Worm (Caenorhabditis elegans): Measurements from ENCODE around the gene C08B6.8.

The C08B6.8 gene

DNA sequence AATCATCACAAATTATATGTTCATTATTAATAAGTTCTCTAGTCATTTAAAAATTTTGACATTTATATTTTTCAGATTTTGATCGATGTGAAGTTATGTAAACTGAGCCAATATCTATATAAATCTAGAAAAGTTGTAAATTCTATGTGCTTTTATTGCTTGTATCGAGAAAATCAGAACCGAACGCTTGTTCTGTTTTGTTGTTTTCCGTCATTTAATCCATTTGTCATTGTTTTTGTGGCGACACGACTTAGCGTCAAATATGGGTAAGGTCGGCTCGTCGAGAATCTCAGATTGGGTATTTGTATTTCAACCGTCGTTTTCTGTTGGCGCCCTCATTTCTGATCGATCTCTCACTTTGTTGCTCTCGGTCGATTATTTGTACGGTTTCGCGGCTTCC, 20.1 kb upstream of the C08B6.8 start, which contains the start of gene cht-5:
Gene cht-5, plus strand, starts transcription at position 301 of the 400 bp plus-strand sequence.
- no peak for TF ChIP-seq unc-62 (GFP tag; optimal IDR thresholded peaks at IDR 0.05)

DNA sequence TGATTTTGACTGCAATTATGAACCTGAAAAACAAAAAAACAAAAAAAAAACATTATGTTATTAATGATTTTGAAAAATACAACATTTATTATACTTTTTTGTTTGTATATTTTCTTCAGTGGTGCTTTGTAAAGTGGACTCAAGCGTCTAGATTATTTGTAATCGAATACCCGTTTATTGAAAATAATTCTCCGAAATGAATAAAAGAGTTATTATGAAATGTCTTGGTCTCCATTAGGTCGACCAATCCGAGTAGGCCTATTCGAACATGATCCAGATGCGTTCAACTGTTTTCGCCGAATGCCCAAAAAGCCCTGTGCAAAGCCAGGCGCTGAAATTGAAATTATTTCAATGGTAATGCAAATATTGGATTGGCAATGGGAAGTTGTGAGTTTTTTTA, 17.0 kb upstream of the C08B6.8 start, which contains the start of gene C08B6.5:
Gene C08B6.5, plus strand, starts transcription at position 301 of the 400 bp plus-strand sequence.
- TF ChIP-seq unc-62 (GFP tag; optimal IDR thresholded peaks at IDR 0.05) = no peak

DNA sequence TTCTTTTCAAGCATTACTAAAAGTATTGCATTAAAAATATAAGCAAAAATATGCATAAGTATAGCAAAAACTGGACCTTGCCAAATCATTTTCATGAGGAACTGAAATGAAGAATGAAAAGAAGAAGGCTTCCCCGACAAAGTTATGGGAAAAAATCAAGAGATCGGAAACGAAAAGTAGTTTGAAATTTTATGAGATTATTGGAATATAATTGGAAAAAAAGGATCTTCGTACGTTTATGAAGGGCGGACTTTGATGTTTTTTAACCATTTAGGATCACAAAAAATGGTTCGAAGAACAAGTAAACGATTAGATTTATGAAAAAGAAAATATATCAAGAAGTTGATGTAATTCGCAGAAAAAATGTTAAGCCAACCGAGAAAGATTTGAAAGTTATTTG, 13.5 kb upstream of the C08B6.8 start, which contains the start of gene srxa-18:
Gene srxa-18, minus strand, starts transcription at position 100 of the 400 bp plus-strand sequence.
- TF ChIP-seq unc-62 (GFP tag; optimal IDR thresholded peaks at IDR 0.05) = no peak

DNA sequence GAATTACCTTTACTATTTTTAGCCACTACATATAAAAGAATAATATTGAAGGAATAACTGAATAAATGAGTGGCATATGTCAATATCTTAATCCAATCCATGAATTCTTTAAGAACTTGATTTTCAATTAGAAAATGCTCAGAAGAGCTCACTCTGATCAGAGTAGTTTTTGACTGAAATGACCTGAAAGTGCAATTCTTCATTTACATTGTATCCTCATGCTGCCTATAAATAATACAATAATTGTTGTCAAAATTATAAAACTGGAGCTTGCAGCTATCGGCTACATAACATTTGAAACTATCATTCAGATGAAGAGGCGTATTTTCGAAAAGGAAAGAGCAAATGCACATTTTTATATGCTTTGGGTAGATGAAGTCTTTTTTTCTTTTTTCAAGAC, 11.8 kb upstream of the C08B6.8 start, which contains the start of gene srxa-19:
Gene srxa-19, minus strand, starts transcription at position 101 of the 400 bp plus-strand sequence.
- TF ChIP-seq unc-62 (GFP tag; optimal IDR thresholded peaks at IDR 0.05) = no peak

DNA sequence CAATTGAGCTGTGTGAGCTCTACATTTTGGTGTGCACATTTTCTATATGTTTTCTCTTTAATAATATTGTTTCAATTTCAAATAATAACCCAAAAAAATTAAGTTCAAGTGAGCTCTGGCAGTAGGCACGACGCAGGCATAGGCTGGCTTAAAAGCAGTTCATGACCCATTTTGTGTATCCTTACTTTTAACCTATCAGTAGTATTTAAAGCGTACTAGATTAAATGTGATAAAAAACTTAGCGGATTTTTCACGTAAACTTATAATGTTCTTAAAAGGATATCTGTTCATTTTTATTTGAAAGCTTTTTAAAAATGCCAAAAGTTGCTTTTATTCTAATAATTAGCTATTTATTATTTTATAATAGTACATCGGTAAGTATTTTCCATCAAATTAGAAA, 11.1 kb upstream of the C08B6.8 start, which contains the start of gene C08B6.6:
Gene C08B6.6, plus strand, starts transcription at position 301 of the 400 bp plus-strand sequence.
- TF ChIP-seq unc-62 (GFP tag; optimal IDR thresholded peaks at IDR 0.05) = no peak

DNA sequence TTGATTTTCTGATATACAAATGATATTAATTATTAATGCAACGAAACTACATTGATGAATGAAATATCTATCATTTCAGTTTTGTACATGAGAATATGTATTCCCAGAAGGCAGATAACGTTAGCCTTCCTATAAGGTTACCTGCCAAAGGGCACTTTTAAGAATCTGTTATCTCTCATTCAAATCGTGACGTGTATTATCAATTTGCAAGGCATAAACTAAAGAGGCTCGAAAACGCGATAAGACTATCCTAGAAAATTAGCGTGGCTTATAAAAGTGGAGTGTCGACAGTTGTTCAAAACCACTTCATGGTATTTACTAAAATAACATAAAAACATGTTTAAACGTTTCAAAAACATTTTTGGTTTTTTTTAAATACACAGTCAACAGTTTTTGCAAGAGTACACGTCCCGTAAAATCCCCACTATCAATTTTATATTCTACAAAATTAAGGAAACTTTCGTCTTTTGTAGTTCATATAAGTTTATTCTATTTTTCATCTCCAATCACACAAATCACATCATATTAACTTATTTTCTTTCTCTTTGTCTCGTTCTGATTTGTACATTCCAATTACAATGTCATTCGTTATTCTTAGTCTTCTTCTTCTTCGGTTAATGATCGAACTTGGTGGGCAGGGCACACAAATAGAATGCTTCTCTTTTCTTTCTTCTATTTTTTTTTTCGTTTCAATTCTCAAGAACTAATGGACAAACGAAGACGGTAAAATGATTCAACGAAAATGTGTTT, 9.5 kb upstream of the C08B6.8 start, which contains the start of gene C08B6.10:
Gene C08B6.10, plus strand, starts transcription at position 700 of the 750 bp plus-strand sequence.
- no peak for TF ChIP-seq unc-62 (GFP tag; optimal IDR thresholded peaks at IDR 0.05)

DNA sequence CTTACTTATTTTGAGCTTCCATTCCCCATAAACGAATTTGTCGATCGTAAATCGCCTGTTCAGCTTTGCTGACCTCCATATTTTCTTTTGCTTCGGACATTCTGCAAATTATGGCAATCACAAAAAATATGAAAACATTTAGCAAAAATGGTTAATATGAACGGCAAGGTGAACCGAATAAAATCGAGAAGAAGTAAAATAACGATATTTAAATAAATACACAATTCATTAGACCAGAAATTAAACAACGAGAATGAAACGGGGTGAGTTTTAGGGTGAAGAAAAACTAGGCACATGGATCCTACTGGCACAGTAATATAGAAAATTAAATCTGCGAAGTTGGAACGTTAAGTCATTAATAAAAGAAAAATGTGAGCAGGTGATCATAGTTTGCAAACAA, 4.2 kb upstream of the C08B6.8 start, which contains the start of gene aos-1:
Gene aos-1, minus strand, starts transcription at position 101 of the 400 bp plus-strand sequence.
- TF ChIP-seq unc-62 (GFP tag; optimal IDR thresholded peaks at IDR 0.05) = no peak

DNA sequence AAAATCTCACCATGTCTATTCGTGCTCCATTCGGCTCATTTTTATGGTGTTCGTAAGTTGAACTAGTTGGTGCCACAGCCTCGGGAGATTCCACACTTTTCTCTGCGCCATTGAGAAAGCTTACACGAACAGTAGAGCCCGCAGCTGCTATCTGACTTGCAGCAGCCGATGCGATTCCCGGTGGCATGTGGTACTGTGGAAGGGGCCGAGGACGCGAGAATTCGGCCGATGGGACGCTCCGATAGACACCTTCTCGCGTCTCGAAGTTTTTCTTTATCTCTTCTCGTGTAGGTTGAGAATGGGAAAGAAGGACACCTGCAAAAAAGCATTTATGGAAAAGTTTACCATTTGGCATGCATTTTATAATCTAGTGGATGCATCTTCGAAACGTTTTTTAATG, 1.2 kb upstream of the C08B6.8 start:
- TF ChIP-seq unc-62 (GFP tag; optimal IDR thresholded peaks at IDR 0.05) = no peak

DNA sequence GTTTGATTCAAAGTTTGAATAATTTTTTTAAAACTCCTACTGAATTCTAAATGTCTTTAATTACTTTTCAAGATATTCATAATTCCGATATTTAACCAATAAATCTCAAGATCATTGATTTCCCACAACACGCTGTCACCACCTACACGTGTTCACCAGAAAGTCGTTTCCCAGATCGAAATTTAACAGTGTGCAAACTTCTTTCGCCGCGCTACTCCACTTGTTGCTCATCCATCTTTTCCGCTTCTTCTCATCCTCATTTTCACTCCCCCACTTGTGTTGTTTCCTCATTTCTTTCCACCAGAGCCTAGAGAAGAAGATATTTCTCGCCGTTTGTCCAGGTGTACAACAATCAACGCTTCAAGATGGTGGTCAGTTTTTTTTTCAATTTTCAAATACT, 11.2 kb downstream of the C08B6.8 start, which contains the start of gene C51E3.9:
Gene C51E3.9, plus strand, starts transcription at position 301 of the 400 bp plus-strand sequence.
- TF ChIP-seq unc-62 (GFP tag; optimal IDR thresholded peaks at IDR 0.05) = no peak

DNA sequence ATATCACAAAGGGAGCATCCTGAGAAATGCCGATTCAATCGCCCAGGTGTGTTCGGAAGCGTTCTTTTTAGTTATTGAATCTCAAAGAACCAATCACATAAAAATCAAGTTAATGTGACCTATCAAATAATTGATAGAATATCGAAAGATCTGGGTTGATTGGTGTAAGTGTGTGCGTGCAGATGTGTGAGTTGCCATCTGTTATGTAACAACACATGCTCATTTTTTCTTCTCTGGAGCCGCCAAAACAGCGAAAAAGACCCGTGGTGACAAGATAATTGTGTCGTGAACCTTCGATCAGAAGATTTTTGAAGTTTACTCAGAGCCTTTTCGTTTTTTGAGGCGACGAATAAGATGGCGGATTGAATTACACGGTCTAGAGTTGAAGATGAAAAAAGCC, 12.3 kb downstream of the C08B6.8 start:
- no peak for TF ChIP-seq unc-62 (GFP tag; optimal IDR thresholded peaks at IDR 0.05)

DNA sequence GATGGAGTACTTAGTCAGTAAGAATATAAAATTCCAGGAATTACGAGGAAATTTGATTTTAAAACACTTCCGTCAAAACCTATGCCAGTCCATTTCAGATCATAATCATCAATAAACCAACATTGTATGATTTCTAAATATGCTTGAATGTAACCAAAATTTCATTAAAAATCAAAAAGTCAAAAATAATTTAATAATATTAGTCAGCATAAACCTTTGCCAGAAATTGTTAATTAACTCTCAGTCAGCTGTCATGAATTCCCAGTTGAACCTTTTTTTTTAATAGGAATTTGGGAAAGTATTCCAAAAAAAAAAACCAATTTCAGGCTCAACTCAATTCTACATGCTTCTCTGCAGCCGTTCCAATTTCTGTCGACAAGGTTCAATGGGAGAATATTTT, 13.9 kb downstream of the C08B6.8 start, which contains the start of gene srsx-26:
Gene srsx-26, plus strand, starts transcription at position 301 of the 400 bp plus-strand sequence.
- no peak for TF ChIP-seq unc-62 (GFP tag; optimal IDR thresholded peaks at IDR 0.05)

DNA sequence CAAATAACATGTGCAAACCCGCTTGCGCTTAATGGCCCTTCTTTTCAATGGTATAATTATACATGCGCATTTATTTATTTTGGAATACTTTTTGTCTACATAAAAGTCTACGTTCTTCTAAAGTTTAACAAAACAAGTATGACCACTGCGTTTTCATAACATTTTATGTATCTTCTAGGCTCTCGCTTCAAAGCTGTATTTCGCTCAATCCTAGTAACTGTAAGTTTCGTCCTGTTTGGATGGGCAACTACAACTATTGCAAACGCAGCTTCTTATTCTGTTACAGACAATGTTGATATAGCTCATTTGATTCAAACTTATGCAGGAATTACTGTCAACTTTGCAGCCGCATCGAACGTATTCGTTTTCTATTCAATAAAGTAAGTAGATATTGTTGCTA, 15.3 kb downstream of the C08B6.8 start, which contains the start of gene srsx-27:
Gene srsx-27, plus strand, starts transcription at position 301 of the 400 bp plus-strand sequence.
- TF ChIP-seq unc-62 (GFP tag; optimal IDR thresholded peaks at IDR 0.05) = no peak

DNA sequence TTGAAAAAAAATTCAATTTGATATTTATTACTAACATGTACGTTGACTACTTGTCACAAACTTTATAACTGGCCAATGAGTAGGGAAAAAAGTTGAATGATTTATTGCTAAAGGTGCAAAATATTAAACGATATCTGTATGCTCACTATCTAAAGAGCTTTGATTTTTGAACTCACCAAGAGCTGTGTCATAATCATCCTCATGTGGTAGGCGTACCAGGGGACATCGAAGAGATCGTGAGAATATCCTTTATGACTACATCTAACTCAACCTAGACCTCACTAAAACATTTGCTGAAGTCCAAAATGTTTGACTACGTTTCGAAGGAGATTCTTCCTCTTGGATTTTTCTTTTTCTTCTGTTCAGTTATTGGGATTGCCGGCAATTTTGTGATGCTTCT, 17.8 kb downstream of the C08B6.8 start, which contains the start of gene srsx-28:
Gene srsx-28, plus strand, starts transcription at position 301 of the 400 bp plus-strand sequence.
- TF ChIP-seq unc-62 (GFP tag; optimal IDR thresholded peaks at IDR 0.05) = no peak

DNA sequence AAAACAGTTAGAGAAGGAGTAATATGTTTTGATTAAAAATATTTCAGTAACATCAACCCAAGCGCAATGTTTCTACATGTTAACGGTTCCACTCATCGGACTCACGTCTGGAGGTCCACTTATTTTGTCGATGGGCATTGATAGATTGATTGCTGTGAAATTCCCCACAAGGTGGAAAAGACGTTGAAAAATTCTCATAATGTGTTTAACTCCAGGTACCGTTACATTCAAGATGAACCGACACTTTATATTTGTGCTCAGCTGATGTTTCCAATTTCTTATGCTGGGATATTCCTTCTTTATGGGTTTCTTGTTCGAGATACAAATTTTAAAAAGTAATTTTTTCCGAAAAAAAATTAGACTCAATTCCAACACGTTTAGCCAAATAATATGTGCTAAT, 18.6 kb downstream of the C08B6.8 start:
- no peak for TF ChIP-seq unc-62 (GFP tag; optimal IDR thresholded peaks at IDR 0.05)

DNA sequence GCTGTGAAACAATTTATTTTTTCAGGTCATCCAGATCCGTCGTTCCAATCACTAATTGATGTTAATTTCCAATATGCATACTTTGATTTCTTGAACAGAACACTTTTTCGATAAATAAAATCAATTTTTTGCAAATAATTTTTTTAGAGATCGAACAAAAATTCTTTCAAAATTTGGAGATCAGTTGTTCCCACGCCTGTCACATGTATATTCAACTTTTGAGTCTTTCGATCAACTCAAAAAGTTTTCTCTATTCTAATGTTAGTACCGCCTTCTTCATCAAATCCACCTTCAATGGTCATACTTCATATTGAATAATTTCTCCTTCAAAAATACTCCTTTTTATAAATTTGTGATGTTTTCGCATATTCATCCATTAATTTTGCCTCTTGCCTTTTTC, 20.3 kb downstream of the C08B6.8 start, which contains the start of gene srsx-29:
Gene srsx-29, plus strand, starts transcription at position 301 of the 400 bp plus-strand sequence.
- no peak for TF ChIP-seq unc-62 (GFP tag; optimal IDR thresholded peaks at IDR 0.05)

DNA sequence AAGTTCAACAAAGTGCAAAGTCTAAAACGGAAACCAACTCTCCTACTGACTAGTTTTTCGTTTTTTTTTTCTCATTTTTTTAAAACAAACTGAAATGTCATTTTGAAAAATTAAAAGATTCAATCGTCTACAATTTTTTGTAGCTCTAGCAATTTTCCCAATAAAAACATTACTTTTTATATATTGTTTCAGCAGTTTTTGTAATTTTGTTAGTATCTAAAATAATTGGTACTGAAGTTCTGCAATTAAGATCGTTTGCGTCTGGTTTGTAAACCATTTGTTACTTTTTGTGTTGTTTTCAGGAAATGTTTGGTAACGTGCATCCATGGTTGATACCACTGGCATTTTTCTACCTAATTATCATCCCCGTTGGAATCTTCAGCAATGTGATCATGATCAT, 24.1 kb downstream of the C08B6.8 start, which contains the start of gene srsx-30:
Gene srsx-30, plus strand, starts transcription at position 301 of the 400 bp plus-strand sequence.
- no peak for TF ChIP-seq unc-62 (GFP tag; optimal IDR thresholded peaks at IDR 0.05)

Data from whole organism, dauer.